Worm (Caenorhabditis elegans) whole organism, late embryonic: ENCODE results near the gene C24F3.2.

Experiments
- ama-1 ChIP-seq: fragments of 150-350 bp; optimal IDR thresholded peaks from 2 replicates; lab custom pipeline; 2014
- ceh-30 ChIP-seq: fragments of 150-350 bp; optimal IDR thresholded peaks from 2 replicates; lab custom pipeline; 2014; ENCODE audit warnings: missing biosample characterization, missing genetic modification characterization
- ets-4 ChIP-seq: sonication (generic microtip); optimal IDR thresholded peaks from 2 replicates; lab custom pipeline; 2016; ENCODE audit warnings: missing genetic modification characterization, missing compliant biosample characterization
- eyg-1 ChIP-seq: sonication (generic microtip); optimal IDR thresholded peaks from 2 replicates; lab custom pipeline; 2016; ENCODE audit warnings: missing genotype, missing genetic modification characterization, missing compliant biosample characterization
- hlh-30 ChIP-seq: sonication (generic microtip); optimal IDR thresholded peaks from 2 replicates; lab custom pipeline; 2017; ENCODE audit warnings: antibody characterized with exemption, missing genetic modification characterization, missing compliant biosample characterization; ENCODE audit not compliant: insufficient read depth
- nhr-11 ChIP-seq: fragments of 150-350 bp; optimal IDR thresholded peaks from 2 replicates; lab custom pipeline; 2014; ENCODE audit warnings: missing biosample characterization, missing genetic modification characterization
- pqm-1 ChIP-seq: sonication (generic microtip); optimal IDR thresholded peaks from 2 replicates; lab custom pipeline; 2016; ENCODE audit warnings: missing genetic modification characterization, missing compliant biosample characterization
- tbx-2 ChIP-seq: sonication (generic microtip); optimal IDR thresholded peaks from 2 replicates; lab custom pipeline; 2016; ENCODE audit warnings: missing genetic modification characterization, missing compliant biosample characterization

DNA sequence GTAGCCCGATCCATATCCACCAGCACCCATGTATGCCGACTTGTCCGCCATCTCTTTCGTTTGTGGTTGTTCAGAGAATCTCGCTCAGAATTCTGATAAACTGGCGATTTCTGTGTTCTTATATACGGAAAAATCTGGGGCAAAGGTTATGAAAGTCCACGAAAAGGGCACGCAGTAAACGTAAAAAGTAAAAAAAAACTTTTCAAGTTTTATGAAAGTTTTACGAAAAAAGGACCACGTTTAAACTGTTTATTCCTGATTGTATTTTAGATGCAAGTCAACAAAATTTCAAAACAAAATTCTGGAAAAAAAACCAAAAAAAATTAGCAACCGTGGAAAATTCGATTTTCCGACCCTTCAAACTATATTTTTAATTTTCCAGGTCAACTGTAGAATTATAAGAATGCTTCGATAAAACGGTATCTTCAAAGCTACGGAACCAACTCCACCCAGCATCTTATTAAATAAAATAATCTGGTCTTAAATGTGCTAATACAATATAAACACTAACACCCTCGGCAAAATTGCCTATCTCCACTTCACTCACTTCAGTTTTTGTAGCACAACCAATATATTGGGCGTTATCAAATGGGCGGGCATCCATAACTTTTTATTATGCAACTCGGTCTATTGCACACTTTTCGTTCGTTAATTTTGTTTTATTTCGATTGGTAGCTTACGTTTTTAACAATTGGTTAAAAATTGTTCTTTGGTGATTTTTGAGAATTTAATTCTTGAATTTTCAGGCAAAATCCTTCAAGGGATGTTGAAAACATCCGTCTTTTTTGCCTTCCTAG is 47.0 kb downstream of the C24F3.2 start, which contains the start of the genes nspd-7 and Y43C5A.2:
- no peak for TF ChIP-seq ceh-30 (tag; lab: Kevin White, UChicago)
- TF ChIP-seq hlh-30 (tag; lab: Kevin White, UChicago) = no peak
- TF ChIP-seq ets-4 (tag; lab: Kevin White, UChicago) = no peak
- no peak for TF ChIP-seq pqm-1 (tag; lab: Kevin White, UChicago)
- TF ChIP-seq nhr-11 (tag; lab: Kevin White, UChicago) = no peak
- TF ChIP-seq eyg-1 (tag; lab: Kevin White, UChicago) = no peak
- TF ChIP-seq ama-1 (lab: Kevin White, UChicago) = no peak
- no peak for TF ChIP-seq tbx-2 (tag; lab: Kevin White, UChicago)
